Worm (Caenorhabditis elegans) whole organism, L2 larva: ENCODE data around the gene Y50D4C.5.

Experiments
- C34F6.9 ChIP-seq: fragments of 150-350 bp; optimal IDR thresholded peaks from 2 replicates; lab custom pipeline; 2014; ENCODE audit warnings: missing biosample characterization, missing genetic modification characterization
- F13H6.1 ChIP-seq: sonication (generic microtip); optimal IDR thresholded peaks from 2 replicates; lab custom pipeline; 2016; ENCODE audit warnings: missing genetic modification characterization, missing compliant biosample characterization
- R02D3.7 ChIP-seq: fragments of 150-350 bp; optimal IDR thresholded peaks from 2 replicates; lab custom pipeline; 2014; ENCODE audit warnings: missing biosample characterization, missing genetic modification characterization
- Y55F3AM.14 ChIP-seq: fragments of 200-800 bp; sonication (Bioruptor generic); optimal IDR thresholded peaks from 2 replicates; lab custom pipeline; 2018; ENCODE audit warnings: mild to moderate bottlenecking, missing genetic modification characterization, missing compliant biosample characterization
- ZK546.5 ChIP-seq: sonication (generic microtip); optimal IDR thresholded peaks from 2 replicates; lab custom pipeline; 2017; ENCODE audit warnings: missing biosample characterization, missing genetic modification characterization
- alr-1 ChIP-seq: fragments of 150-350 bp; optimal IDR thresholded peaks from 2 replicates; lab custom pipeline; 2014; ENCODE audit warnings: missing biosample characterization, missing genetic modification characterization
- aly-2 ChIP-seq: fragments of 150-350 bp; optimal IDR thresholded peaks from 2 replicates; lab custom pipeline; 2014; ENCODE audit warnings: missing biosample characterization, missing genetic modification characterization
- ama-1 ChIP-seq: fragments of 150-350 bp; optimal IDR thresholded peaks from 2 replicates; lab custom pipeline; 2018; ENCODE audit warnings: inconsistent platforms
- blmp-1 ChIP-seq: sonication (generic microtip); optimal IDR thresholded peaks from 2 replicates; lab custom pipeline; 2017; ENCODE audit warnings: missing genetic modification characterization, mild to moderate bottlenecking, missing compliant biosample characterization, antibody characterized with exemption, moderate library complexity; ENCODE audit not compliant: insufficient read depth
- dmd-4 ChIP-seq: sonication (generic microtip); optimal IDR thresholded peaks from 2 replicates; lab custom pipeline; 2017; ENCODE audit warnings: missing biosample characterization, missing genetic modification characterization
- egl-27 ChIP-seq: sonication (generic microtip); optimal IDR thresholded peaks from 3 replicates; lab custom pipeline; 2017; ENCODE audit warnings: missing biosample characterization, missing genetic modification reagents, missing genetic modification characterization
- elt-1 ChIP-seq: fragments of 150-350 bp; optimal IDR thresholded peaks from 2 replicates; lab custom pipeline; 2014; ENCODE audit warnings: missing biosample characterization, missing genetic modification characterization
- elt-3 ChIP-seq: sonication (generic microtip); optimal IDR thresholded peaks from 2 replicates; lab custom pipeline; 2017; ENCODE audit warnings: missing biosample characterization, missing genetic modification characterization
- fos-1 ChIP-seq: fragments of 150-350 bp; optimal IDR thresholded peaks from 2 replicates; lab custom pipeline; 2014; ENCODE audit warnings: missing biosample characterization, missing genetic modification characterization
- gmeb-1 ChIP-seq: fragments of 150-350 bp; optimal IDR thresholded peaks from 2 replicates; lab custom pipeline; 2014; ENCODE audit warnings: missing biosample characterization, missing genetic modification characterization
- lin-11 ChIP-seq: fragments of 150-350 bp; sonication (generic microtip); optimal IDR thresholded peaks from 2 replicates; lab custom pipeline; 2014; ENCODE audit warnings: missing biosample characterization, missing genetic modification characterization, inconsistent platforms, mixed read lengths
- lin-13 ChIP-seq: fragments of 150-350 bp; optimal IDR thresholded peaks from 2 replicates; lab custom pipeline; 2014; ENCODE audit warnings: missing biosample characterization, missing genetic modification reagents, missing genetic modification characterization
- lin-39 ChIP-seq: fragments of 150-350 bp; optimal IDR thresholded peaks from 2 replicates; lab custom pipeline; 2014; ENCODE audit warnings: missing biosample characterization, missing genetic modification reagents, missing genetic modification characterization
- lsy-2 ChIP-seq, 2 experiments: fragments of 150-350 bp in 1 of 2; sonication (generic microtip) in 1 of 2; optimal IDR thresholded peaks; 2 replicates each; lab custom pipeline; 2014 to 2017; ENCODE audit warnings: missing biosample characterization in 2 of 2, missing genetic modification characterization in 2 of 2
- mbf-1 ChIP-seq: sonication (generic microtip); optimal IDR thresholded peaks from 2 replicates; lab custom pipeline; 2017; ENCODE audit warnings: missing biosample characterization, missing genetic modification characterization
- nhr-11 ChIP-seq: fragments of 150-350 bp; optimal IDR thresholded peaks from 2 replicates; lab custom pipeline; 2014; ENCODE audit warnings: missing biosample characterization, missing genetic modification characterization
- nhr-12 ChIP-seq: fragments of 150-350 bp; optimal IDR thresholded peaks from 2 replicates; lab custom pipeline; 2014; ENCODE audit warnings: missing biosample characterization, missing genetic modification characterization
- nhr-21 ChIP-seq: fragments of 150-350 bp; optimal IDR thresholded peaks from 2 replicates; lab custom pipeline; 2014; ENCODE audit warnings: missing biosample characterization, missing genetic modification characterization
- nhr-23 ChIP-seq: fragments of 150-350 bp; optimal IDR thresholded peaks from 2 replicates; lab custom pipeline; 2014; ENCODE audit warnings: missing biosample characterization, missing genetic modification reagents, missing genetic modification characterization
- nhr-237 ChIP-seq: fragments of 150-350 bp; optimal IDR thresholded peaks from 2 replicates; lab custom pipeline; 2014; ENCODE audit warnings: missing biosample characterization, missing genetic modification characterization
- nhr-6 ChIP-seq: fragments of 150-350 bp; optimal IDR thresholded peaks from 2 replicates; lab custom pipeline; 2014; ENCODE audit warnings: missing biosample characterization, missing genetic modification characterization
- nhr-77 ChIP-seq: fragments of 150-350 bp; optimal IDR thresholded peaks from 2 replicates; lab custom pipeline; 2014; ENCODE audit warnings: missing biosample characterization, missing genetic modification characterization
- peb-1 ChIP-seq: fragments of 150-350 bp; optimal IDR thresholded peaks from 2 replicates; lab custom pipeline; 2014; ENCODE audit warnings: missing biosample characterization, missing genetic modification characterization
- sem-4 ChIP-seq: fragments of 150-350 bp; optimal IDR thresholded peaks from 2 replicates; lab custom pipeline; 2014; ENCODE audit warnings: missing biosample characterization, missing genetic modification reagents, missing genetic modification characterization
- skn-1 ChIP-seq: sonication (generic microtip); optimal IDR thresholded peaks from 2 replicates; lab custom pipeline; 2017; ENCODE audit warnings: missing biosample characterization, missing genetic modification characterization
- sma-9 ChIP-seq, 2 experiments: fragments of 150-350 bp in 1 of 2; sonication (generic microtip) in 1 of 2; optimal IDR thresholded peaks; 2 replicates each; lab custom pipeline; 2014 to 2016; ENCODE audit warnings: missing genetic modification characterization in 2 of 2, mild to moderate bottlenecking in 1 of 2, missing biosample characterization in 1 of 2, missing compliant biosample characterization in 1 of 2, missing genetic modification reagents in 1 of 2, moderate library complexity in 1 of 2
- snpc-4 ChIP-seq: fragments of 150-350 bp; optimal IDR thresholded peaks from 2 replicates; lab custom pipeline; 2014; ENCODE audit warnings: missing biosample characterization, missing genetic modification characterization
- unc-39 ChIP-seq: fragments of 150-350 bp; optimal IDR thresholded peaks from 2 replicates; lab custom pipeline; 2014; ENCODE audit warnings: missing biosample characterization, missing genetic modification characterization
- unc-55 ChIP-seq: fragments of 150-350 bp; sonication (generic microtip); optimal IDR thresholded peaks from 3 replicates; lab custom pipeline; 2014; ENCODE audit warnings: missing biosample characterization, missing genetic modification reagents, missing genetic modification characterization
- ztf-11 ChIP-seq: sonication (generic microtip); optimal IDR thresholded peaks from 2 replicates; lab custom pipeline; 2017; ENCODE audit warnings: missing biosample characterization, missing genetic modification characterization

The Y50D4C.5 gene

DNA sequence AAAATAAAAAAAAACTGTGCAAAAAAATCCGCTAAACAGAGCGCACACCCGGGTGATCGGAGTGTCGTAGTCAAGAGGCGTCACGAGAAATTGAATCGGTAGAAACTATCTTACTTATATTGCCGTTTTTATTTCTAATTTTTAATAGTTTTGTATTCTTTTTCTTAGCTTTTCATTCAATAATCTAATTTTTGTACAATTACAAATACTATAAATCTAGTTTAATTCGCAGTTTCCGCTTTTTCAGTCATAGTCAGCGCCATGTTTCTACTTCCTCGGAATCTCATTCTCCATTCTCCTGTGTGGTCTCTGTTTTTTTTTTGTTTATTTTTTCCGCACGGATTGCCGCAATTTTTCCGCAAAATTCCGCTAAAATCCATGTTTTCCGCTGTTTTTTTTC lies 282 bp upstream of the Y50D4C.5 start (continued):
- TF ChIP-seq blmp-1 (tag; lab: Kevin White, UChicago) (no peak), gmeb-1 (tag; lab: Kevin White, UChicago) (peak; percentile 52), nhr-237 (no peak), lin-13 (GFP tag; lab: Kevin White, UChicago) (no peak), peb-1 (no peak)

DNA sequence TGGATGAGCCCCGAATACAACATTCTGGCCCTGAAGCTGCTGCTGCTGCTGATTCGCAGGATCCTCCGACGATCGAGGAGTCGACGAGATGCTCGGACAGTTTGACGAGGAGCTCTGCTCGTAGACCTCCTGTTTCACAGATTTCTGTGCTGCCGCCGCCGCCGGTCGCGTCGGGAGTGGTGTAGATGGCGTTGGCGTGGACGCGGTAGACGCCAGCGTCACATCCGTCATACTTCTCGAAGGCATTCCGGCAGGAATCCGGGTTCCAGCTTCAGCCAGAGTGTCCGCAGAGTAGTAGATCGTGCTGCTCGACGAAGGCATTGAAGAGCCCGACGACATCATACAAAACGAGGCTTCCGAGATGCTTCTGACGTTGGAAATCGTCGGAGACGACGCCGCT lies 2.4 kb downstream of the Y50D4C.5 start:
- TF ChIP-seq nhr-6 (tag; lab: Kevin White, UChicago), result no peak
- no peak for TF ChIP-seq elt-3
- no peak for TF ChIP-seq lsy-2 (tag; optimal IDR thresholded peaks at IDR 0.05; lab: Kevin White, UChicago)
- no peak for TF ChIP-seq lin-39 (tag; lab: Kevin White, UChicago)
- TF ChIP-seq ZK546.5 (tag; lab: Kevin White, UChicago), result no peak
- TF ChIP-seq fos-1 (tag; lab: Kevin White, UChicago), result no peak
- no peak for TF ChIP-seq unc-55 (GFP tag; lab: Kevin White, UChicago)
- no peak for TF ChIP-seq aly-2
- TF ChIP-seq nhr-12, result no peak
- TF ChIP-seq nhr-21, result no peak

DNA sequence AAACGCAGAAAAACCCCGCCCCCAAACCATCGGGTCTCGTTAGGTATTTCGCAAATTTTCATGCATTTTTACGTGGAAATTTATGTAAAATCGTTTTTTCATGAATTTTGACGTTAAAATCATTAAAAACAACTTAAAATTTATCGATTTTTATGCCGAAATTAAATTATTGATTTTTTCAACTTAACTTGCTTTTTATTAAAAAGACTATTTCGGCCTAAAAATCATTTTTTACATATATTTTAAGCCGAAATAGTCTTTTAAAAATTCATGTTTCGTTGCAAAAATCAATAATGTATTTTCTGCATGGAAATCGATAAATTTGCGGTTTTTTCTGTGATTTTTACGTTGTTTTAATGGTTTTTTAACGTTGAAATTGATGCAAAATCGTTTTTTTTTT lies 7.9 kb downstream of the Y50D4C.5 start:
- TF ChIP-seq gmeb-1 (tag; lab: Kevin White, UChicago), result no peak
- no peak for TF ChIP-seq nhr-23 (tag; lab: Kevin White, UChicago)
- no peak for TF ChIP-seq nhr-11 (tag; lab: Kevin White, UChicago)
- TF ChIP-seq ZK546.5 (tag; lab: Kevin White, UChicago), result no peak
- no peak for TF ChIP-seq nhr-237
- TF ChIP-seq C34F6.9 (tag; lab: Kevin White, UChicago), result no peak
- TF ChIP-seq elt-3, result no peak

DNA sequence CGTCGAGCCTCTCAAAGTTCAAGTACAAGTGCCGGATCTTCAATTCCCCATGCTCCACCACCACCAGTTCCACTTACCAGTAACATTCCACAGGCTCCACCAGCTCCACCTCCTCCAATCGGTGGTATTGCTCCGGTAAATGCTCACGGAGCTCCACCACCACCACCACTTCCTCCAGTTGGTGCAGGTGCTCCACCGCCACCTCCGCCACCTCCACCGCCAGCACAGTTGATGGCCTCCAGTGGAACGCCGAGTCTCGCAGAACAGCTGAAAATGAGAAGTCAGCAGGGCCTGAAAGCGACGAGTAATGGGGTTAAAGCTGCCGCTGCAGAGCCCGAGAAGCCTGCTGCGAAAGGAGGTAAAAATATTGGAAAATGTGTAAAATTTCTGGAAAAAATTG lies 13.2 kb downstream of the Y50D4C.5 start:
- no peak for TF ChIP-seq alr-1 (tag; lab: Kevin White, UChicago)
- no peak for TF ChIP-seq F13H6.1 (tag; lab: Kevin White, UChicago)
- no peak for TF ChIP-seq sem-4 (tag; lab: Kevin White, UChicago)
- no peak for TF ChIP-seq lin-11 (tag; lab: Kevin White, UChicago)
- no peak for TF ChIP-seq Y55F3AM.14 (GFP tag; lab: Kevin White, UChicago)
- no peak for TF ChIP-seq elt-1
- no peak for TF ChIP-seq nhr-237
- TF ChIP-seq ztf-11 (tag; lab: Kevin White, UChicago), result no peak
- TF ChIP-seq snpc-4 (tag; lab: Kevin White, UChicago), result no peak
- TF ChIP-seq R02D3.7, result no peak
- no peak for TF ChIP-seq peb-1

DNA sequence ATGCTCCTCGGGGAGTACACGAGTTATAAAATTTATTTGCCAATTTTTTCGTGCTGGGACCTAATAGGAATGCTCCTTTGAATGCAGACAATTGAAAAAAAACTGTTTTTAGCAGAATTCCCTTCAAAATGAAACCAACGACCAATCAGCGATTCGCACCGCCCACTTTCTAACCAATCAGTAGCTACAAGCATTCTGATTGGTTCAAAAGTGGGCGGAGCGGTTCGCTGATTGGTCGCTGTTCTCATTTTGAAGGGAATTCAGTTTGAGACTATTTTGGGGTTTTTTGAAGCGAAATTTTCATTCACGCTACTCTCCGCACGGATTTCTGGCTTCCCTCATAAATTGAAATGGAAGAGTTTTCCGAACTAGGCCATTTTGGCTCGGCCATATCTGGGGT lies 20.4 kb downstream of the Y50D4C.5 start:
- no peak for TF ChIP-seq elt-1
- TF ChIP-seq lin-13 (GFP tag; lab: Kevin White, UChicago), result no peak
- TF ChIP-seq sem-4 (tag; lab: Kevin White, UChicago), result no peak
- TF ChIP-seq egl-27 (tag; lab: Kevin White, UChicago), result no peak
- TF ChIP-seq mbf-1 (tag; lab: Kevin White, UChicago), result no peak
- TF ChIP-seq sma-9 (GFP tag; optimal IDR thresholded peaks at IDR 0.05; lab: Kevin White, UChicago), result no peak
- TF ChIP-seq sma-9 (tag; optimal IDR thresholded peaks at IDR 0.05; lab: Kevin White, UChicago), result no peak
- no peak for TF ChIP-seq skn-1 (tag; lab: Kevin White, UChicago)
- no peak for TF ChIP-seq F13H6.1 (tag; lab: Kevin White, UChicago)
- TF ChIP-seq dmd-4 (tag; lab: Kevin White, UChicago), result no peak
- no peak for TF ChIP-seq unc-55 (GFP tag; lab: Kevin White, UChicago)
- no peak for TF ChIP-seq nhr-237
- no peak for TF ChIP-seq alr-1 (tag; lab: Kevin White, UChicago)
- no peak for TF ChIP-seq C34F6.9 (tag; lab: Kevin White, UChicago)
- no peak for TF ChIP-seq ama-1 (lab: Kevin White, UChicago)
- TF ChIP-seq unc-39 (tag; lab: Kevin White, UChicago), result no peak
- no peak for TF ChIP-seq nhr-77 (tag; lab: Kevin White, UChicago)
- TF ChIP-seq peb-1, result no peak
